Worm (Caenorhabditis elegans) whole organism, midembryonic: ENCODE measurements around the gene spl-2.

ENCODE experiments used
- T22C8.4 ChIP-seq: fragments of 200-800 bp; sonication (Bioruptor generic); IDR thresholded peaks from 2 replicates; pipeline ENCODE4 v1.3.6; 2022; ENCODE audit warnings: missing genetic modification characterization, missing compliant biosample characterization
- cog-1 ChIP-seq: sonication (generic microtip); optimal IDR thresholded peaks from 2 replicates; lab custom pipeline; 2016; ENCODE audit warnings: missing genetic modification characterization, missing compliant biosample characterization
- flt-1 ChIP-seq: fragments of 200-800 bp; sonication (Bioruptor generic); IDR thresholded peaks from 2 replicates; pipeline ENCODE4 v1.3.6; 2022; ENCODE audit warnings: missing genetic modification characterization, missing compliant biosample characterization
- klf-2 ChIP-seq: fragments of 200-800 bp; sonication (Bioruptor generic); conservative IDR thresholded peaks from 2 replicates; pipeline ENCODE4 v1.3.6; 2022; ENCODE audit warnings: missing genetic modification reagents, missing genetic modification characterization, missing compliant biosample characterization
- med-1 ChIP-seq: sonication (generic microtip); optimal IDR thresholded peaks from 2 replicates; lab custom pipeline; 2017; ENCODE audit warnings: missing genetic modification characterization, mild to moderate bottlenecking, missing compliant biosample characterization, antibody characterized with exemption, missing genetic modification reagents; ENCODE audit not compliant: insufficient read depth
- ref-1 ChIP-seq: fragments of 200-800 bp; sonication (Bioruptor generic); conservative IDR thresholded peaks from 2 replicates; pipeline ENCODE4 v1.3.6; 2022; ENCODE audit warnings: missing genetic modification reagents, missing genetic modification characterization, missing compliant biosample characterization
- tab-1 ChIP-seq: fragments of 200-800 bp; sonication (Bioruptor generic); IDR thresholded peaks from 2 replicates; pipeline ENCODE4 v1.3.6; 2022; ENCODE audit warnings: missing genetic modification characterization, missing compliant biosample characterization
- ztf-23 ChIP-seq: fragments of 200-800 bp; sonication (Bioruptor generic); IDR thresholded peaks from 2 replicates; pipeline ENCODE4 v1.3.6; 2022; ENCODE audit warnings: missing genetic modification reagents, missing genetic modification characterization, missing compliant biosample characterization
- ztf-29 ChIP-seq: fragments of 200-800 bp; sonication (Bioruptor generic); IDR thresholded peaks from 2 replicates; pipeline ENCODE4 v1.3.6; 2022; ENCODE audit warnings: missing genetic modification reagents, missing genetic modification characterization, missing compliant biosample characterization

DNA sequence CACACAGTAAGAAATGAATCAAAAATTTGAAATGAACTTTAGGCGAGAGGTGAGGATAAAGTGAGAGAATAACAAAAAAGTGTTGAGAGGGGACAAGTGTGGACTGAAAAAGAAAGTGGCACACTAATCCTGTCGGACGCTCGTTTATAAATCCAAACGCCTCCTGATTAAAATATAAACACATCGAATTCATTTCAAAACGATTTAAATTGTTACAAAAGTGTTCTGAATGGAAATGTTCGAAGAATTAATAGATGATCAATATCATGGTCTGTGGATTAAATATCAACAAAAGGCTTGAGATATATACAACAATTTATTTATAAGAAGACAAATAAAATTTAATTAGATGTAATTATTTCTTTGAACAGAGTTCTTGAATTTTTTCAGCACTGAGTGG lies 21.4 kb upstream of the spl-2 start, which contains the start of gene B0222.11:
- no peak for TF ChIP-seq ztf-23 (GFP tag; lab: Robert Waterston, UW)
- TF ChIP-seq med-1, result no peak
- no peak for TF ChIP-seq T22C8.4 (GFP tag; lab: Robert Waterston, UW)
- TF ChIP-seq cog-1, result no peak
- TF ChIP-seq ref-1 (GFP tag; lab: Robert Waterston, UW), result no peak
- TF ChIP-seq flt-1 (GFP tag; lab: Robert Waterston, UW), result no peak
- TF ChIP-seq ztf-29 (GFP tag; lab: Robert Waterston, UW), result no peak
- TF ChIP-seq klf-2 (GFP tag; lab: Robert Waterston, UW), result no peak
- TF ChIP-seq tab-1 (GFP tag; lab: Robert Waterston, UW), result no peak
